Worm (Caenorhabditis elegans) whole organism, young adult: ENCODE data around the gene T09B9.4.

Experiments
- F39B2.1 ChIP-seq: fragments of 200-800 bp; sonication (Bioruptor generic); IDR thresholded peaks from 2 replicates; pipeline ENCODE4 v1.3.6; 2022; ENCODE audit warnings: missing genetic modification reagents, missing genetic modification characterization, missing compliant biosample characterization
- T26A5.8 ChIP-seq: sonication (generic microtip); optimal IDR thresholded peaks from 2 replicates; lab custom pipeline; 2016; ENCODE audit warnings: missing genetic modification characterization, missing compliant biosample characterization
- egl-18 ChIP-seq: fragments of 200-800 bp; sonication (Bioruptor generic); IDR thresholded peaks from 2 replicates; pipeline ENCODE4 v1.3.6; 2022; ENCODE audit warnings: missing genetic modification reagents, missing genetic modification characterization, missing compliant biosample characterization
- fkh-3 ChIP-seq: sonication (generic microtip); optimal IDR thresholded peaks from 2 replicates; lab custom pipeline; 2016; ENCODE audit warnings: mild to moderate bottlenecking, missing genetic modification characterization, missing compliant biosample characterization
- let-526 ChIP-seq: fragments of 200-800 bp; sonication (Bioruptor generic); IDR thresholded peaks from 2 replicates; pipeline ENCODE4 v1.3.6; 2022; ENCODE audit warnings: missing genetic modification reagents, missing genetic modification characterization, missing compliant biosample characterization
- mxl-1 ChIP-seq: sonication (generic microtip); optimal IDR thresholded peaks from 2 replicates; lab custom pipeline; 2016; ENCODE audit warnings: missing genetic modification characterization, missing compliant biosample characterization
- nfya-2 ChIP-seq: fragments of 200-800 bp; sonication (Bioruptor generic); IDR thresholded peaks from 2 replicates; pipeline ENCODE4 v1.3.6; 2022; ENCODE audit warnings: missing genetic modification reagents, missing genetic modification characterization, missing compliant biosample characterization
- nhr-90 ChIP-seq: sonication (generic microtip); optimal IDR thresholded peaks from 2 replicates; lab custom pipeline; 2016; ENCODE audit warnings: missing genotype, mild to moderate bottlenecking, missing genetic modification characterization, missing compliant biosample characterization
- sea-2 ChIP-seq: fragments of 200-800 bp; sonication (Bioruptor generic); IDR thresholded peaks from 2 replicates; pipeline ENCODE4 v1.3.6; 2022; ENCODE audit warnings: missing genetic modification characterization, missing compliant biosample characterization
- snpc-4 ChIP-seq, 5 experiments: fragments of 150-350 bp in 1 of 5; sonication (generic microtip) in 4 of 5; optimal IDR thresholded peaks; 2 replicates each; lab custom pipeline; 2014 to 2018; ENCODE audit warnings: missing genetic modification characterization in 5 of 5, missing biosample characterization in 3 of 5, antibody characterized with exemption in 2 of 5, mild to moderate bottlenecking in 2 of 5, missing compliant biosample characterization in 2 of 5, missing genotype in 2 of 5, moderate library complexity in 2 of 5, missing genetic modification reagents in 1 of 5
- tbx-9 ChIP-seq: sonication (generic microtip); optimal IDR thresholded peaks from 2 replicates; lab custom pipeline; 2016; ENCODE audit warnings: borderline replicate concordance, missing genetic modification characterization, inconsistent platforms, missing compliant biosample characterization
- unc-62 ChIP-seq: fragments of 150-350 bp; optimal IDR thresholded peaks from 2 replicates; lab custom pipeline; 2014; ENCODE audit warnings: missing biosample characterization, missing genetic modification reagents, missing genetic modification characterization
- ztf-3 ChIP-seq: fragments of 200-800 bp; sonication (Bioruptor generic); optimal IDR thresholded peaks from 2 replicates; lab custom pipeline; 2018; ENCODE audit warnings: mild to moderate bottlenecking, missing genetic modification characterization, missing compliant biosample characterization

DNA sequence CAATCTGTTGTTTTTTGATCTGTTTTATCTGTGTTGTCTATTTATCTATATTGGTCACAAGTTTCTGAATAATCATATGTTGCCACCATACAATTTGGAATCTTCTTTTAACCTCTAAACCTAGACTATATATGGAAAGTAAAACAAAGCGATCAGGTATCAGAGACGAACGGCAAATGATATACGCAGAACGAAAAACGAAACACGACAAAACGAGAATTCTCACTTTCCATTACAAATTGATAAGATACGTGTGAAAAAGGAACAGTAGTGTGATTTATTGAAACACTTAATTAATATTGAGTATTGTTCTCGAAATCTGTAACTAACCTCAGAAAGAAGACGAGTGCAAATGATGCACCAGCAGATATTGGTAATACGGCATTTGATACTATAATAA lies 10.2 kb downstream of the T09B9.4 start:
- no peak for TF ChIP-seq ztf-3 (GFP tag; lab: Kevin White, UChicago)
- no peak for TF ChIP-seq fkh-3 (tag; lab: Kevin White, UChicago)
- TF ChIP-seq tbx-9 (tag; lab: Kevin White, UChicago): no peak
- TF ChIP-seq nhr-90 (tag; lab: Kevin White, UChicago): no peak
- no peak for TF ChIP-seq let-526 (GFP tag; lab: Robert Waterston, UW)
- no peak for TF ChIP-seq snpc-4 (GFP tag; optimal IDR thresholded peaks at IDR 0.05; lab: Kevin White, UChicago)
- TF ChIP-seq snpc-4 (tag; optimal IDR thresholded peaks at IDR 0.05; lab: Kevin White, UChicago): no peak
- no peak for TF ChIP-seq F39B2.1 (GFP tag; lab: Robert Waterston, UW)
- no peak for TF ChIP-seq mxl-1 (tag; lab: Kevin White, UChicago)
- no peak for TF ChIP-seq T26A5.8 (tag; lab: Kevin White, UChicago)
- no peak for TF ChIP-seq unc-62 (GFP tag; lab: Kevin White, UChicago)
- no peak for TF ChIP-seq egl-18
- TF ChIP-seq nfya-2 (GFP tag; lab: Robert Waterston, UW): no peak
- TF ChIP-seq sea-2 (GFP tag; lab: Robert Waterston, UW): no peak
